Worm (Caenorhabditis elegans) whole organism, L4/young adult: Measurements from ENCODE around the gene F34D10.4.

Source experiments
- W03F9.2 ChIP-seq: fragments of 150-350 bp; optimal IDR thresholded peaks from 2 replicates; lab custom pipeline; 2014; ENCODE audit warnings: missing biosample characterization, missing genetic modification characterization
- dao-5 ChIP-seq: sonication (generic microtip); optimal IDR thresholded peaks from 2 replicates; lab custom pipeline; 2016; ENCODE audit warnings: missing genotype, missing genetic modification characterization, moderate library complexity, missing compliant biosample characterization
- him-1 ChIP-seq: sonication (generic microtip); optimal IDR thresholded peaks from 2 replicates; lab custom pipeline; 2016; ENCODE audit warnings: missing genotype, missing genetic modification reagents, missing genetic modification characterization, missing compliant biosample characterization

DNA sequence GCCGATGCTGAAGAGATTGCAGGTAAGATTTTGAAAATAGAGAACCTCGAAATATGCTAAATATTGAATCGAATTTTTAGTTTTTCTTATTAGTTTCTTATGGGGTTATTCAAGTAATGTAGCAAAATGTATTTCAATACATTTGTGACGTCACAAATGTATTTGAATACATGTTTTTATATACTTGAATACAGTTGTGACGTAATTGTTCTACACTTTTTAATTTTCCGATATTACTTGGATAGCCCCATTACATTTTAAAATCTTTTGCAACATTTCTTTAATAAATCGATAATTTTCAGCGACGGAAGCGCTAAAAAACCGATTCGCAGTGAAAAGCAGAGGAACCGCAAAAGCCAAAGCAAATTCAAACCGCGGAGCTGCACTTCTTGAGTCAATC is 1.9 kb downstream of the F34D10.4 start:
- TF ChIP-seq W03F9.2 (tag; lab: Kevin White, UChicago) = no peak
- no peak for TF ChIP-seq him-1 (tag; lab: Kevin White, UChicago)
- TF ChIP-seq dao-5 (tag; lab: Kevin White, UChicago) = no peak
